Fruit fly (Drosophila melanogaster) whole organism, embryonic: ENCODE measurements around the gene Lcp65Ab1.

Experiments used
- Abd-B ChIP-seq: fragments of 200-800 bp; sonication (Bioruptor generic); optimal IDR thresholded peaks from 2 replicates; lab custom pipeline; 2018; ENCODE audit warnings: missing biosample characterization, mild to moderate bottlenecking, missing genetic modification characterization, moderate library complexity
- CG10274 ChIP-seq: fragments of 200-800 bp; sonication (Bioruptor generic); optimal IDR thresholded peaks from 3 replicates; lab custom pipeline; 2017; ENCODE audit warnings: missing biosample characterization, mild to moderate bottlenecking, missing genetic modification characterization
- CG10543 ChIP-seq: fragments of 200-800 bp; sonication (Bioruptor generic); optimal IDR thresholded peaks from 3 replicates; lab custom pipeline; 2017; ENCODE audit warnings: missing biosample characterization, mild to moderate bottlenecking, missing genetic modification characterization, moderate library complexity
- CG11398 ChIP-seq: fragments of 200-800 bp; sonication (Bioruptor generic); optimal IDR thresholded peaks from 2 replicates; lab custom pipeline; 2016; ENCODE audit warnings: missing biosample characterization, missing genetic modification characterization
- CG14667 ChIP-seq: fragments of 200-800 bp; sonication (Bioruptor generic); IDR thresholded peaks from 2 replicates; pipeline ENCODE4 v1.3.6; 2022; ENCODE audit warnings: missing biosample characterization, missing genetic modification characterization
- CG15479 ChIP-seq: fragments of 200-800 bp; sonication (Bioruptor generic); optimal IDR thresholded peaks from 3 replicates; lab custom pipeline; 2019; ENCODE audit warnings: missing biosample characterization, mild to moderate bottlenecking, missing genetic modification characterization, moderate library complexity
- CG15601 ChIP-seq: fragments of 200-800 bp; sonication (Bioruptor generic); optimal IDR thresholded peaks from 3 replicates; lab custom pipeline; 2019; ENCODE audit warnings: missing biosample characterization, mild to moderate bottlenecking, missing genetic modification characterization, moderate library complexity
- CG17359 ChIP-seq: fragments of 200-800 bp; sonication (Bioruptor generic); optimal IDR thresholded peaks from 3 replicates; lab custom pipeline; 2018; ENCODE audit warnings: missing biosample characterization, mild to moderate bottlenecking, missing genetic modification characterization, moderate library complexity
- CG17612 ChIP-seq: fragments of 200-800 bp; sonication (Bioruptor generic); IDR thresholded peaks from 2 replicates; pipeline ENCODE4 v1.3.6; 2022; ENCODE audit warnings: missing biosample characterization, missing genetic modification characterization
- CG18011 ChIP-seq: fragments of 200-800 bp; sonication (Bioruptor generic); optimal IDR thresholded peaks from 2 replicates; lab custom pipeline; 2017; ENCODE audit warnings: missing biosample characterization, missing genetic modification characterization, mild to moderate bottlenecking, moderate library complexity, missing genotype
- CG31365 ChIP-seq: fragments of 200-800 bp; sonication (Bioruptor generic); optimal IDR thresholded peaks from 2 replicates; lab custom pipeline; 2018; ENCODE audit warnings: missing biosample characterization, mild to moderate bottlenecking, missing genetic modification characterization
- CG32532 ChIP-seq: fragments of 200-800 bp; sonication (Bioruptor generic); IDR thresholded peaks from 2 replicates; pipeline ENCODE4 v1.3.6; 2022; ENCODE audit warnings: missing biosample characterization, missing genetic modification characterization
- CG4404 ChIP-seq: fragments of 200-800 bp; sonication (Bioruptor generic); IDR thresholded peaks from 2 replicates; pipeline ENCODE4 v1.3.6; 2022; ENCODE audit warnings: missing biosample characterization, missing genetic modification characterization
- CG4617 ChIP-seq: fragments of 200-800 bp; sonication (Bioruptor generic); optimal IDR thresholded peaks from 3 replicates; lab custom pipeline; 2016; ENCODE audit warnings: missing biosample characterization, missing genetic modification characterization, borderline replicate concordance
- CG5953 ChIP-seq: fragments of 200-800 bp; sonication (Bioruptor generic); IDR thresholded peaks from 2 replicates; pipeline ENCODE4 v1.3.6; 2022; ENCODE audit warnings: missing biosample characterization, missing genetic modification characterization
- CG8281 ChIP-seq: fragments of 200-800 bp; sonication (Bioruptor generic); optimal IDR thresholded peaks from 2 replicates; lab custom pipeline; 2018; ENCODE audit warnings: missing biosample characterization, mild to moderate bottlenecking, missing genetic modification characterization, moderate library complexity
- CG8478 ChIP-seq: fragments of >200 bp; optimal IDR thresholded peaks from 2 replicates; lab custom pipeline; 2018
- CoRest ChIP-seq: fragments of 200-800 bp; sonication (Bioruptor generic); optimal IDR thresholded peaks from 3 replicates; lab custom pipeline; 2018; ENCODE audit warnings: missing biosample characterization, mild to moderate bottlenecking, missing genetic modification characterization, moderate library complexity
- D19B ChIP-seq: fragments of 200-800 bp; sonication (Bioruptor generic); optimal IDR thresholded peaks from 2 replicates; lab custom pipeline; 2017; ENCODE audit warnings: missing biosample characterization, mild to moderate bottlenecking, missing genetic modification characterization
- Doc3 ChIP-seq: fragments of 200-800 bp; sonication (Bioruptor generic); IDR thresholded peaks from 3 replicates; pipeline ENCODE4 v1.3.6; 2022; ENCODE audit warnings: missing biosample characterization, missing genetic modification characterization; ENCODE audit not compliant: partially characterized antibody
- HLH4C ChIP-seq: fragments of 200-800 bp; sonication (Bioruptor generic); IDR thresholded peaks from 3 replicates; pipeline ENCODE4 v1.3.6; 2022; ENCODE audit warnings: missing biosample characterization, missing genetic modification characterization; ENCODE audit not compliant: partially characterized antibody
- Nf-YC ChIP-seq: fragments of 200-800 bp; optimal IDR thresholded peaks from 3 replicates; lab custom pipeline; 2019; ENCODE audit warnings: missing biosample characterization, mild to moderate bottlenecking, missing genetic modification characterization, moderate library complexity
- Opbp ChIP-seq: fragments of 200-800 bp; sonication (Bioruptor generic); IDR thresholded peaks from 3 replicates; pipeline ENCODE4 v1.3.6; 2022; ENCODE audit warnings: missing biosample characterization, missing genetic modification characterization; ENCODE audit not compliant: partially characterized antibody
- Pdp1 ChIP-seq, 2 experiments: fragments of 200-800 bp; sonication (Bioruptor generic); optimal IDR thresholded peaks; 3 replicates each; lab custom pipeline; 2016; ENCODE audit warnings: missing biosample characterization in 2 of 2, missing genetic modification characterization in 2 of 2, mild to moderate bottlenecking in 1 of 2, moderate library complexity in 1 of 2
- Six4 ChIP-seq: fragments of 200-800 bp; sonication (Bioruptor generic); optimal IDR thresholded peaks from 2 replicates; lab custom pipeline; 2016; ENCODE audit warnings: missing biosample characterization, missing genetic modification characterization
- Sox100B ChIP-seq: fragments of 200-800 bp; sonication (Bioruptor generic); optimal IDR thresholded peaks from 3 replicates; lab custom pipeline; 2018; ENCODE audit warnings: missing biosample characterization, mild to moderate bottlenecking, missing genetic modification characterization
- Sox102F ChIP-seq: fragments of 200-800 bp; sonication (Bioruptor generic); optimal IDR thresholded peaks from 2 replicates; lab custom pipeline; 2018; ENCODE audit warnings: missing biosample characterization, mild to moderate bottlenecking, missing genetic modification characterization, moderate library complexity
- TFAM ChIP-seq: fragments of 200-800 bp; sonication (Bioruptor generic); optimal IDR thresholded peaks from 2 replicates; lab custom pipeline; 2017; ENCODE audit warnings: missing biosample characterization, missing genetic modification characterization, inconsistent platforms
- bsh ChIP-seq, 2 experiments: fragments of 200-800 bp; sonication (Bioruptor generic); optimal IDR thresholded peaks; 2 replicates each; lab custom pipeline; 2017 to 2018; ENCODE audit warnings: mild to moderate bottlenecking in 2 of 2, missing biosample characterization in 2 of 2, missing genetic modification characterization in 2 of 2, moderate library complexity in 1 of 2
- btn ChIP-seq: fragments of 200-800 bp; sonication (Bioruptor generic); optimal IDR thresholded peaks from 2 replicates; lab custom pipeline; 2016; ENCODE audit warnings: missing biosample characterization, missing genetic modification characterization
- dm ChIP-seq: fragments of 200-800 bp; sonication (Bioruptor generic); optimal IDR thresholded peaks from 3 replicates; lab custom pipeline; 2016; ENCODE audit warnings: missing biosample characterization, missing genetic modification characterization
- dpn ChIP-seq, 2 experiments: fragments of 200-800 bp; sonication (Bioruptor generic); optimal IDR thresholded peaks; 3 replicates each; lab custom pipeline; 2016; ENCODE audit warnings: missing biosample characterization in 2 of 2, missing genetic modification characterization in 2 of 2
- eyg ChIP-seq: fragments of 200-800 bp; sonication (Bioruptor generic); optimal IDR thresholded peaks from 3 replicates; lab custom pipeline; 2016; ENCODE audit warnings: missing biosample characterization, missing genetic modification characterization
- fd102C ChIP-seq: fragments of 200-800 bp; sonication (Bioruptor generic); optimal IDR thresholded peaks from 2 replicates; lab custom pipeline; 2018; ENCODE audit warnings: missing biosample characterization, mild to moderate bottlenecking, missing genetic modification characterization, moderate library complexity
- fd3F ChIP-seq: fragments of 200-800 bp; sonication (Bioruptor generic); optimal IDR thresholded peaks from 2 replicates; lab custom pipeline; 2018; ENCODE audit warnings: missing biosample characterization, mild to moderate bottlenecking, missing genetic modification characterization, moderate library complexity
- fd96Cb ChIP-seq: fragments of 200-800 bp; sonication (Bioruptor generic); optimal IDR thresholded peaks from 2 replicates; lab custom pipeline; 2018; ENCODE audit warnings: missing biosample characterization, mild to moderate bottlenecking, missing genetic modification characterization, moderate library complexity
- gsb ChIP-seq: fragments of 200-800 bp; sonication (Bioruptor generic); IDR thresholded peaks from 2 replicates; pipeline ENCODE4 v1.3.6; 2022; ENCODE audit warnings: missing biosample characterization, missing genetic modification characterization
- ind ChIP-seq: fragments of 200-800 bp; sonication (Bioruptor generic); optimal IDR thresholded peaks from 3 replicates; lab custom pipeline; 2016; ENCODE audit warnings: missing biosample characterization, missing genetic modification characterization
- jigr1 ChIP-seq: fragments of 200-800 bp; sonication (Bioruptor generic); IDR thresholded peaks from 3 replicates; pipeline ENCODE4 v1.3.6; 2022; ENCODE audit warnings: missing biosample characterization, missing genetic modification characterization
- kah ChIP-seq: fragments of 200-800 bp; sonication (Bioruptor generic); optimal IDR thresholded peaks from 2 replicates; lab custom pipeline; 2018; ENCODE audit warnings: missing biosample characterization, mild to moderate bottlenecking, missing genetic modification characterization
- onecut ChIP-seq: fragments of 200-800 bp; sonication (Bioruptor generic); IDR thresholded peaks from 2 replicates; pipeline ENCODE4 v1.3.6; 2022; ENCODE audit warnings: missing biosample characterization, missing genetic modification characterization
- pnt ChIP-seq: fragments of 200-800 bp; sonication (Bioruptor generic); optimal IDR thresholded peaks from 3 replicates; lab custom pipeline; 2016; ENCODE audit warnings: missing biosample characterization, missing genetic modification characterization
- pros ChIP-seq: fragments of 200-800 bp; sonication (Bioruptor generic); optimal IDR thresholded peaks from 3 replicates; lab custom pipeline; 2019; ENCODE audit warnings: missing biosample characterization, mild to moderate bottlenecking, missing genetic modification characterization, moderate library complexity
- scrt ChIP-seq: fragments of 200-800 bp; sonication (Bioruptor generic); optimal IDR thresholded peaks from 2 replicates; lab custom pipeline; 2018; ENCODE audit warnings: missing biosample characterization, mild to moderate bottlenecking, missing genetic modification characterization, moderate library complexity
- trh ChIP-seq: fragments of 200-800 bp; sonication (Bioruptor generic); optimal IDR thresholded peaks from 2 replicates; lab custom pipeline; 2016; ENCODE audit warnings: missing biosample characterization, missing genetic modification characterization
- wdn ChIP-seq: fragments of 200-800 bp; sonication (Bioruptor generic); IDR thresholded peaks from 2 replicates; pipeline ENCODE4 v1.3.6; 2022; ENCODE audit warnings: missing biosample characterization, missing genetic modification characterization
- wek ChIP-seq: fragments of 200-800 bp; sonication (Bioruptor generic); optimal IDR thresholded peaks from 3 replicates; lab custom pipeline; 2018; ENCODE audit warnings: missing biosample characterization, mild to moderate bottlenecking, missing genetic modification characterization, moderate library complexity
- wor ChIP-seq: fragments of 200-800 bp; sonication (Bioruptor generic); IDR thresholded peaks from 2 replicates; pipeline ENCODE4 v1.3.6; 2022; ENCODE audit warnings: missing biosample characterization, missing genetic modification characterization

The Lcp65Ab1 gene

dm6 chr3L:6124616-6125408, 24.5 kb upstream of the Lcp65Ab1 start (continued):
- TF ChIP-seq D19B (GFP tag; lab: Kevin White, UChicago) (peak; percentile 57), CG32532 (GFP tag; lab: Robert Waterston, UW) (peak; percentile 86), HLH4C (GFP tag; lab: Robert Waterston, UW) (no peak), CG10274 (peak; percentile 69), CG11398 (GFP tag; lab: Kevin White, UChicago) (peak; percentile 55), ind (GFP tag; lab: Kevin White, UChicago) (peak; percentile 20), Six4 (GFP tag; lab: Kevin White, UChicago) (peak; percentile 46), gsb (GFP tag; lab: Robert Waterston, UW) (peak; percentile 64), Abd-B (GFP tag; lab: Kevin White, UChicago) (peak; percentile 5), CG8478 (no peak), Nf-YC (tag; lab: Kevin White, UChicago) (peak; percentile 52), wor (GFP tag; lab: Robert Waterston, UW) (peak; percentile 18; the same call in 1 of the 2 replicates), Pdp1 (GFP tag; optimal IDR thresholded peaks at IDR 0.05; lab: Kevin White, UChicago) (peak in 1 of 2 experiments; percentile 34), CG4617 (GFP tag; lab: Kevin White, UChicago) (peak; percentile 1), Opbp (GFP tag; lab: Robert Waterston, UW) (no peak), TFAM (GFP tag; lab: Kevin White, UChicago) (peak; percentile 56), eyg (peak; percentile 82), onecut (GFP tag; lab: Robert Waterston, UW) (peak; percentile 86), dpn (GFP tag; optimal IDR thresholded peaks at IDR 0.05; lab: Kevin White, UChicago) (peak; percentile 38 to 91), dm (GFP tag; lab: Kevin White, UChicago) (peak; percentile 5), CG4404 (GFP tag; lab: Robert Waterston, UW) (no peak), Sox102F (GFP tag; lab: Kevin White, UChicago) (peak; percentile 26), pnt (GFP tag; lab: Kevin White, UChicago) (no peak), CG18011 (no peak), CG15479 (no peak), fd102C (GFP tag; lab: Kevin White, UChicago) (peak; percentile 82), wdn (peak; percentile 49; the same call in 1 of the 2 replicates), btn (GFP tag; lab: Kevin White, UChicago) (peak; percentile 52), CG17359 (tag; lab: Kevin White, UChicago) (peak; percentile 77), Sox100B (GFP tag; lab: Kevin White, UChicago) (peak; percentile 75), CG8281 (tag; lab: Kevin White, UChicago) (peak; percentile 40), bsh (GFP tag; optimal IDR thresholded peaks at IDR 0.05; lab: Kevin White, UChicago) (peak in 1 of 2 experiments; percentile 62), CG5953 (GFP tag; lab: Robert Waterston, UW) (peak; percentile 79), CG14667 (GFP tag; lab: Robert Waterston, UW) (no peak), jigr1 (GFP tag; lab: Robert Waterston, UW) (no peak), CG10543 (peak; percentile 59), CoRest (tag; lab: Kevin White, UChicago) (peak; percentile 39), trh (GFP tag; lab: Kevin White, UChicago) (peak; percentile 30), Doc3 (GFP tag; lab: Robert Waterston, UW) (no peak), pros (no peak), fd3F (GFP tag; lab: Kevin White, UChicago) (no peak), scrt (GFP tag; lab: Kevin White, UChicago) (peak; percentile 76), CG31365 (tag; lab: Kevin White, UChicago) (peak; percentile 96), kah (peak; percentile 64), fd96Cb (tag; lab: Kevin White, UChicago) (peak; percentile 32), CG15601 (tag; lab: Kevin White, UChicago) (peak; percentile 53), wek (GFP tag; lab: Kevin White, UChicago) (peak; percentile 89), CG17612 (no peak)
